Worm (Caenorhabditis elegans) whole organism, L4/young adult: ENCODE data around the gene C50E10.1.

Experiments
- W03F9.2 ChIP-seq: fragments of 150-350 bp; optimal IDR thresholded peaks from 2 replicates; lab custom pipeline; 2014; ENCODE audit warnings: missing biosample characterization, missing genetic modification characterization
- dao-5 ChIP-seq: sonication (generic microtip); optimal IDR thresholded peaks from 2 replicates; lab custom pipeline; 2016; ENCODE audit warnings: missing genotype, missing genetic modification characterization, moderate library complexity, missing compliant biosample characterization
- him-1 ChIP-seq: sonication (generic microtip); optimal IDR thresholded peaks from 2 replicates; lab custom pipeline; 2016; ENCODE audit warnings: missing genotype, missing genetic modification reagents, missing genetic modification characterization, missing compliant biosample characterization

DNA sequence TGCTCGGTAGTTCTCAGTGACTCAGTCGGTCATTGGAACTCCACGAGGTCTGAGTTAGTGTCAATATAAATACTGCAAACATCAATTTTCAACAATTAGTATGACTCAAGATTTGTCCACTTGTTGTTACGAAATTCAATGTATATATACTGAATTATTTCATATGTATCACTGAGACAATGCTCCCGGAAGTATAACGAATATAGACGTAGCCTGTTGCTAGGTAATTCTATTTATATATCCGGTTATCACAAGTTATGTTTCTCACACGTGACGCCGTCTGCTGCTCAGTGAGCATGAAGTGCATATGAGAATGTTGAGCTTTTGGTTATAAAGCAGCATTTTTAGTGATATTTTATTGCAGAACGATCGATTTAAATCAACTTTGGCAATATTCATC, 41.7 kb downstream of the C50E10.1 start:
- TF ChIP-seq him-1 (no peak), dao-5 (tag; lab: Kevin White, UChicago) (no peak), W03F9.2 (tag; lab: Kevin White, UChicago) (no peak)
